Worm (Caenorhabditis elegans) whole organism, late embryonic: Measurements from ENCODE around the gene ZC190.4.

Experiments used
- C38D4.7 ChIP-seq: fragments of 200-800 bp; sonication (Bioruptor generic); optimal IDR thresholded peaks from 2 replicates; lab custom pipeline; 2018; ENCODE audit warnings: mild to moderate bottlenecking, missing genetic modification characterization, moderate library complexity, missing compliant biosample characterization
- F13H6.1 ChIP-seq: sonication (generic microtip); optimal IDR thresholded peaks from 2 replicates; lab custom pipeline; 2016; ENCODE audit warnings: missing genetic modification characterization, missing compliant biosample characterization
- K02D7.2 ChIP-seq: sonication (generic microtip); optimal IDR thresholded peaks from 2 replicates; lab custom pipeline; 2017; ENCODE audit warnings: mild to moderate bottlenecking, missing genetic modification characterization, missing compliant biosample characterization
- K09A11.1 ChIP-seq: sonication (generic microtip); optimal IDR thresholded peaks from 2 replicates; lab custom pipeline; 2017; ENCODE audit warnings: antibody characterized with exemption, mild to moderate bottlenecking, missing genetic modification characterization, missing compliant biosample characterization; ENCODE audit not compliant: insufficient read depth
- T23F11.4 ChIP-seq: fragments of 200-800 bp; sonication (Bioruptor generic); optimal IDR thresholded peaks from 2 replicates; lab custom pipeline; 2018; ENCODE audit warnings: mild to moderate bottlenecking, missing genetic modification characterization, missing compliant biosample characterization
- ama-1 ChIP-seq: fragments of 150-350 bp; optimal IDR thresholded peaks from 2 replicates; lab custom pipeline; 2014
- ceh-18 ChIP-seq: sonication (generic microtip); optimal IDR thresholded peaks from 2 replicates; lab custom pipeline; 2016; ENCODE audit warnings: missing genetic modification characterization, missing compliant biosample characterization
- ceh-2 ChIP-seq: sonication (generic microtip); optimal IDR thresholded peaks from 2 replicates; lab custom pipeline; 2016; ENCODE audit warnings: missing genotype, missing genetic modification characterization, missing compliant biosample characterization
- ceh-24 ChIP-seq: sonication (generic microtip); optimal IDR thresholded peaks from 2 replicates; lab custom pipeline; 2016; ENCODE audit warnings: mild to moderate bottlenecking, missing genetic modification characterization, missing compliant biosample characterization
- ceh-30 ChIP-seq: fragments of 150-350 bp; optimal IDR thresholded peaks from 2 replicates; lab custom pipeline; 2014; ENCODE audit warnings: missing biosample characterization, missing genetic modification characterization
- ceh-31 ChIP-seq: sonication (generic microtip); optimal IDR thresholded peaks from 2 replicates; lab custom pipeline; 2016; ENCODE audit warnings: missing genetic modification characterization, missing compliant biosample characterization
- ceh-45 ChIP-seq: fragments of 200-800 bp; sonication (Bioruptor generic); IDR thresholded peaks from 2 replicates; pipeline ENCODE4 v1.3.6; 2022; ENCODE audit warnings: missing genetic modification reagents, missing genetic modification characterization, missing compliant biosample characterization
- ceh-6 ChIP-seq: fragments of 200-800 bp; sonication (Bioruptor generic); optimal IDR thresholded peaks from 2 replicates; lab custom pipeline; 2018; ENCODE audit warnings: mild to moderate bottlenecking, missing genetic modification characterization, missing compliant biosample characterization
- ceh-9 ChIP-seq: sonication (generic microtip); optimal IDR thresholded peaks from 2 replicates; lab custom pipeline; 2016; ENCODE audit warnings: mild to moderate bottlenecking, missing genetic modification characterization, inconsistent platforms, missing compliant biosample characterization
- che-1 ChIP-seq: sonication (generic microtip); optimal IDR thresholded peaks from 2 replicates; lab custom pipeline; 2016; ENCODE audit warnings: mild to moderate bottlenecking, missing genetic modification characterization, missing compliant biosample characterization
- dve-1 ChIP-seq: sonication (generic microtip); optimal IDR thresholded peaks from 2 replicates; lab custom pipeline; 2017; ENCODE audit warnings: antibody characterized with exemption, mild to moderate bottlenecking, missing genetic modification characterization, missing compliant biosample characterization
- fax-1 ChIP-seq: sonication (generic microtip); optimal IDR thresholded peaks from 2 replicates; lab custom pipeline; 2016; ENCODE audit warnings: missing genotype, missing genetic modification characterization, missing compliant biosample characterization
- fkh-10 ChIP-seq: fragments of 150-350 bp; optimal IDR thresholded peaks from 2 replicates; lab custom pipeline; 2014; ENCODE audit warnings: missing biosample characterization, missing genetic modification reagents, missing genetic modification characterization
- hlh-15 ChIP-seq: sonication (generic microtip); optimal IDR thresholded peaks from 2 replicates; lab custom pipeline; 2016; ENCODE audit warnings: missing genetic modification characterization, missing compliant biosample characterization
- hlh-30 ChIP-seq: sonication (generic microtip); optimal IDR thresholded peaks from 2 replicates; lab custom pipeline; 2017; ENCODE audit warnings: antibody characterized with exemption, missing genetic modification characterization, missing compliant biosample characterization; ENCODE audit not compliant: insufficient read depth
- hlh-8 ChIP-seq: sonication (generic microtip); optimal IDR thresholded peaks from 2 replicates; lab custom pipeline; 2016; ENCODE audit warnings: missing genotype, missing genetic modification characterization, missing compliant biosample characterization
- madf-2 ChIP-seq: sonication (generic microtip); optimal IDR thresholded peaks from 2 replicates; lab custom pipeline; 2017; ENCODE audit warnings: missing genetic modification characterization, missing compliant biosample characterization
- mec-3 ChIP-seq: sonication (generic microtip); optimal IDR thresholded peaks from 2 replicates; lab custom pipeline; 2016; ENCODE audit warnings: borderline replicate concordance, missing genetic modification characterization, missing compliant biosample characterization
- npax-4 ChIP-seq: sonication (generic microtip); optimal IDR thresholded peaks from 2 replicates; lab custom pipeline; 2016; ENCODE audit warnings: missing genetic modification characterization, missing compliant biosample characterization
- odd-2 ChIP-seq: sonication (generic microtip); optimal IDR thresholded peaks from 2 replicates; lab custom pipeline; 2017; ENCODE audit warnings: antibody characterized with exemption, mild to moderate bottlenecking, missing genetic modification characterization, missing compliant biosample characterization
- pha-2 ChIP-seq: sonication (generic microtip); optimal IDR thresholded peaks from 2 replicates; lab custom pipeline; 2017; ENCODE audit warnings: mild to moderate bottlenecking, missing genetic modification characterization, missing compliant biosample characterization
- pha-4 ChIP-seq: fragments of 150-350 bp; optimal IDR thresholded peaks from 2 replicates; lab custom pipeline; 2018; ENCODE audit warnings: missing biosample characterization, missing genetic modification reagents, missing genetic modification characterization
- sdc-2 ChIP-seq: sonication (generic microtip); optimal IDR thresholded peaks from 2 replicates; lab custom pipeline; 2016; ENCODE audit warnings: missing genotype, missing genetic modification characterization, missing compliant biosample characterization
- unc-42 ChIP-seq: sonication (generic microtip); optimal IDR thresholded peaks from 2 replicates; lab custom pipeline; 2016; ENCODE audit warnings: missing genotype, missing genetic modification characterization, missing compliant biosample characterization
- zip-5 ChIP-seq: sonication (generic microtip); optimal IDR thresholded peaks from 2 replicates; lab custom pipeline; 2016; ENCODE audit warnings: missing genetic modification characterization, missing compliant biosample characterization
- ztf-16 ChIP-seq: sonication (generic microtip); optimal IDR thresholded peaks from 2 replicates; lab custom pipeline; 2017; ENCODE audit warnings: missing genetic modification characterization, missing compliant biosample characterization

Gene ZC190.4

DNA sequence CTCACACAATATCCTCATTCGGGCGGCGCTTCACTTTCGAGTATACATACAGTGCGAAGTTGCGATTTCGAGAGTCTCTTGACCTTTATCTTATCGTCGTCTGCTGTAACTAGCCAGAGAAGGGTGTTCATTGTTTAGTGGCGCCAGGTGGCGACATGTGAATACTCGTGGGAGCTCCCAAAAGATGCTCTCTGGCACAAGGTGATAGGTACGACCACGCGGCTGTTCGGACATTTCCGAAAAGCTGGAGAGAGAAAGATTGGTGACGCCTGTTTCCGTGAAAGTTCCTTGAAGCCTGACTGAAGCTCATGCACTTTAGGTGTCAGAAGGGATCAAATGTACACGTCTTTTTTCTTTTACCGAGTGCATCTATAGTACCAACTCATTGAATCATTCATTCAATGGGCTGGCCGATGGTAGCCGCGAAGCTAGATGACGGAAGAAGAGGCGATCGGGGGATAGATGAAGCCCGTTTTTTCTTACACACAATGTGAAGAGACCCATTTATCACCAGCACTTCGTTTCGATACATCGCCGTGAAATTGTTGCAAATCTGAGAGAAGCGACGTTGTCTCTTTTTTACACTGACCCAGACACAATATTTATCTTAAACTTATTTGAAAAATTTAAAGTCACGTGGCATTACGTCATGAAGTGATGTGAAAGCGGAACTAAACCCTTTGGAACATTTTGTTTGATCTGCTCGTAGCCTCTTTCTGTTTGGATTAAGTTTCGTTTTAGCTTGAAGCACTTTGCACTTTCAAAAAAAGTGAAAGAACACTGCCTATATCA, 1.6 kb downstream of the ZC190.4 start:
- peak; percentile 40 for TF ChIP-seq ceh-18 (tag; lab: Kevin White, UChicago)
- no peak for TF ChIP-seq ceh-45

DNA sequence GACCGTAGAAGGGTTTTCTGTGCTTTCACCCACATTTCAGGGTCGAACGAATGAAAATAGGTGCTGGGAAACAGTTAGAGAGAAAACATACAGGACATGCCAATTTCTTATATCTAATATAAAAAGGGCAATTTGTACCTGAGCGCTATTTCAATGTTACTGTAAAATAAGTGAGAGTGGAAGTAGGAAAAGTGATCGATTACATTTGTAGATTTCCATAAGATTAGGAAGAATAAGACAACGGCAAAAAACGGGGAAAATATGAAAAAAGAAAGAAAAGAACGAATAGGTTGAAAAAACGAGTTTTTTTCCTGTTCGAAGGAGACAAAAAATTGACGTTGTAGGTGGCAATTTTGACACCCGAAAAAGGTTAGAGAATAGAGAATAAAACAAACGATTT, 2.4 kb downstream of the ZC190.4 start:
- TF ChIP-seq zip-5 (no peak), madf-2 (tag; lab: Kevin White, UChicago) (no peak), hlh-8 (tag; lab: Kevin White, UChicago) (no peak), unc-42 (tag; lab: Kevin White, UChicago) (no peak), fkh-10 (no peak), ceh-31 (no peak), dve-1 (tag; lab: Kevin White, UChicago) (no peak), ztf-16 (tag; lab: Kevin White, UChicago) (no peak), hlh-15 (no peak)

DNA sequence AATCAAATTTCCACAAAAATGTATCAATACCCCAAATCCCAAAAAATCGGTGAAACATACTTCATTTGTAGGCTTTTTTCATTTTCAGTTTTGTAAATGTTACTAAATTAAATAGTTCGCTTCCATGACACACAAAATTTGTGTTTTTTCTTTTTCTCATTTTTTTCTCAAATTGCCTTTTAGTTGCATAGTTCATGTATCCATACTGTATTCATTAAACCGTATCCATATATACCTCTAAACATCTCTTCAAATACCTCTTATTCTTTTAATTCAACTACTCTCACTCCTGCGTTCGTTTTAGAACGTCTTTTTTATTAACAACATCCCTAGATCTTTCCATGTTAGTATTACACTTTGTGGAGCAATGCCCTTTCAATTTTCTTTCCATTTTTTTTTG, 4.9 kb downstream of the ZC190.4 start:
- TF ChIP-seq pha-4 (tag; lab: Kevin White, UChicago): no peak
- TF ChIP-seq odd-2 (tag; lab: Kevin White, UChicago): no peak
- TF ChIP-seq sdc-2: no peak
- no peak for TF ChIP-seq ceh-24 (tag; lab: Kevin White, UChicago)
- TF ChIP-seq unc-42 (tag; lab: Kevin White, UChicago): no peak
- no peak for TF ChIP-seq K02D7.2 (tag; lab: Kevin White, UChicago)
- no peak for TF ChIP-seq che-1 (tag; lab: Kevin White, UChicago)

DNA sequence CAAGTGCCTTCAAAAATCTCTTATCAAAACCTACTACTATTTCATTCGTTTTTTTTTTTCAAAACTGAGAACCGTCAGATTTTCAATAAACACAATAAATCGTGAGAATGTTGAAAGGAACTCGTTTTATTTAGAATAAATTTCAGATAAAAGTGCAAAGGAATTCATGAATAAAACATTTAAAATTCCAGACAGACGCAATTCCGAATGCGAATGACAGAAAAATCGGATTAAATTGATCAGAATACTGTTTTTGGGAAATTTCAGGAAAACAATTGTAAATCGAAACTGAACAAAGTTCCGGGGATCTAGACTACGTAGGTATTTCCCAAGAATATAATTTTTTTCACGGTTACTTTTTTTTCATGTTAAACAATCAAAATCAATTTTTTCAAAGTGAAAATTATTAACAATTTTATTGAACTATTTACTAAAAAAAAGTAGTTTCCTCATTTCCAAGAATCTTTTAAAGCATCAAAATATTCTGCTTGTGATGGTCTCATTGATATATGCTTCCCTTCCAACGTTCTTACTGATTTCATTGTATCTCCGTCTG, 5.8 kb downstream of the ZC190.4 start:
- TF ChIP-seq mec-3 (tag; lab: Kevin White, UChicago) (no peak), hlh-30 (tag; lab: Kevin White, UChicago) (no peak), ceh-9 (tag; lab: Kevin White, UChicago) (no peak)

DNA sequence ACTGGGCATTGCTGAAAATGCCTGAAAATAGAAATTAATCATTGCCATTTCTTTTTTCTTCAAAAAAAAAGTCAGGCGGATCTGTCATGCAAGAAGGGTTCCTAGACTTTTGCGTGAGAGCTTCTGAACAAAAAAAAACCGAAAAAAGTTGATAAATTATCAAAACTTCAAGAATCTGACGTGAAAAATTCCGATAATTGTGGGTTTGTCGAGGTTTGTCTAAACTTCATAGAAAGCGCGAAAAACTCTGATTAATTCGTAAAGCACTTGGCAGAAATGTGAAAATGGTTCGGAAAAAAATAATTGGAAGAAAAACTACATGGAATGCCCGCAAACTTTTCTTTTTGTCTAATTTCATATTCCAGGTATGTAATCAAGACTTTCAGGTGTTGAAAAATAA, 7.6 kb downstream of the ZC190.4 start, which contains the start of gene ZC190.5:
TSS of gene ZC190.5 (minus strand) at position 101 of the 400 bp plus-strand sequence.
- no peak for TF ChIP-seq T23F11.4
- TF ChIP-seq K09A11.1 (tag; lab: Kevin White, UChicago): no peak
- TF ChIP-seq fax-1 (tag; lab: Kevin White, UChicago): no peak
- TF ChIP-seq ceh-6 (GFP tag; lab: Kevin White, UChicago): no peak
- TF ChIP-seq mec-3 (tag; lab: Kevin White, UChicago): no peak
- no peak for TF ChIP-seq npax-4
- TF ChIP-seq hlh-15: no peak
- TF ChIP-seq pha-2: no peak
- no peak for TF ChIP-seq ceh-2 (tag; lab: Kevin White, UChicago)
- no peak for TF ChIP-seq fkh-10
- no peak for TF ChIP-seq F13H6.1 (tag; lab: Kevin White, UChicago)
- TF ChIP-seq, all 69 proteins: peak for 0

DNA sequence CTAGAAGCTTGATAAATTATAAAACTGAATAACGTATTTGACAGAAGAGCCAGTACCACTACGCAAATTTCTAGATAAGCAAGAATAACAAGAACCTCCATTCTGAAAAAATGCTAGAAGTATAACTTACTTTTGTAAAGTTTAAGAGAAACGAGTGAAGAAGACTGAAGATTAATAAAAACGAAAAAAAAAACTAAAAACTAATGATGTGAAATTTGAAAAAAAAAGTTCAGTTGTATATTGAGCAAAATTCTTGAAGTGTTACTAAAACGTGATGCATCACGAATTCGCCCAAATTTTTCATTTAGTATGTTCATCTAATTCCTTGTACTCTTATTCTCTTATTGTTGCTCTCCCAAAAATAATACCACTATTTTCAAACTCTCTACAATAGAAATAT, 11.3 kb downstream of the ZC190.4 start, which contains the start of gene ZC190.6:
TSS of gene ZC190.6 (minus strand) at position 101 of the 400 bp plus-strand sequence.
- TF ChIP-seq C38D4.7 (GFP tag; lab: Kevin White, UChicago) (no peak), ama-1 (no peak), ceh-30 (tag; lab: Kevin White, UChicago) (no peak), ztf-16 (tag; lab: Kevin White, UChicago) (no peak)
